Fruit fly (Drosophila melanogaster): ENCODE data around the gene kirre.

DNA sequence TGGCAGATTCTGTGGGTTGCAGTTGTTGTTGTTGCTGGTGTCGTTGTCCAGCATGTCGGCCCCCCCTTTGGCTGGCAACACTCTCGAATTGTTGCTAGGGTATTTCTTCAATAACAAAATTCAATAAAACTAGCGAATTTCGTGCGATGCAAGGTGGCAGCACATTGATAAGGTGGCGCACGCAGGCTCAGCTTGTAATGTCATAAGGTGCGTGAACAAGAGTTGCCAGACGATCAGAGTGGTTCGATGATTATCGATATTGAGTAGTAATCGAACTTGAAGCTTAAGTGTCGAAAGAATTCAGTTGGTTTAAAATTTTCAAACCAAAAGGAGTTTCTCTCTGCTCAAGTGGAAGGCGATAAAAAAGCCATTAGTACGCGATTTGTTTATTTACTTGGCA, 20.1 kb upstream of the kirre start, which contains the start of gene CG2701:
- TF ChIP-seq psq (optimal IDR thresholded peaks at IDR 0.05) (no peak), Sin3A (optimal IDR thresholded peaks at IDR 0.05) (no peak), h (optimal IDR thresholded peaks at IDR 0.05) (no peak)
